Worm (Caenorhabditis elegans): Measurements from ENCODE around the gene dpy-8.

The dpy-8 gene

DNA sequence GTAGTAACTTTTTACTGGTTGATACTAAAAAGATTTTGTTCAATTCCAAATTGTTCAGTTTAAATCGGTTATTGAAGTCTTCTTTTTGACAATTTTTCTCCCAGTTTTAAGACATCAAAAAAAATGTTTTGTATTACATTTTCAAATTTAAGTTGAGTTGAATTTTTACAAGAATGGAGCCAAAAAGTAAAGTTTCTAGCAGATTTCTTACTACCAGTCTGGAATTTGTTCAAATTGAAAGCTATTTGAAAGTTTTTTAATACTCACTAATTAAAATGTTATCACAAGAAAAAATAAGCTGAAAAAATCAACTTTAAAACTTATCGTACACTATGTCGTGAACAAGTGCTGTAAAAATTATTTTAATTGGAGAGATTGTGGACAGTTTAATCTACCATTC, 39.8 kb upstream of the dpy-8 start:
- TF ChIP-seq pat-9 (tag; optimal IDR thresholded peaks at IDR 0.05) (no peak), npax-4 (tag; optimal IDR thresholded peaks at IDR 0.05) (no peak), che-1 (tag; optimal IDR thresholded peaks at IDR 0.05) (no peak), tbx-7 (tag; optimal IDR thresholded peaks at IDR 0.05) (no peak), dve-1 (tag; optimal IDR thresholded peaks at IDR 0.05) (no peak), ahr-1 (tag; optimal IDR thresholded peaks at IDR 0.05) (no peak), fkh-6 (tag; optimal IDR thresholded peaks at IDR 0.05) (no peak), hlh-6 (tag; optimal IDR thresholded peaks at IDR 0.05) (no peak), sdc-2 (tag; optimal IDR thresholded peaks at IDR 0.05) (no peak), C08G9.2 (tag; optimal IDR thresholded peaks at IDR 0.05) (no peak), unc-42 (tag; optimal IDR thresholded peaks at IDR 0.05) (no peak), nhr-11 (tag; optimal IDR thresholded peaks at IDR 0.05) (no peak)

DNA sequence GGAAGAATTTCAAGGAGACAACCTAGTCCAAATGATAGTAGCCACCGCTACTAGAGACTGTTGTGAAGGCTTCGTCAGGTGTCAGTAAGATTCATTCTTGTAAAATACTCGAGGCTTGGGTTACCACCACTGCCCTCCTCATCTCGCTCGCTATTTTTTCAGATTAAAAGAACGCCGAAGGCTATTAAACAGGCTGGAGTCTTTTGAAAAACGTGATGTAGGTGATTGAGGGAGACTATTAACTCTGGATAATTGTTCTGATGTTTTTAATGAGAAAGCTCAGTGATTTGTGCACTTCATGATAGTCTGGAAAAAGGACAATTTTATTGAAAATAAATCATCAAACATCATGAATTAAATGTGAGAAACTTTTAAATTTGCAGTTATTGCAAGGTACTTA, 38.7 kb upstream of the dpy-8 start, which contains the start of gene zig-6:
Gene zig-6, minus strand, starts transcription at position 101 of the 400 bp plus-strand sequence.
- no peak for TF ChIP-seq unc-3 (GFP tag; conservative IDR thresholded peaks at IDR 0.05)
- no peak for TF ChIP-seq unc-3 (tag; optimal IDR thresholded peaks at IDR 0.05)
- TF ChIP-seq ets-4 (tag; optimal IDR thresholded peaks at IDR 0.05) = no peak
- TF ChIP-seq zip-5 (tag; optimal IDR thresholded peaks at IDR 0.05) = no peak
- no peak for TF ChIP-seq ceh-31 (tag; optimal IDR thresholded peaks at IDR 0.05)
- TF ChIP-seq ahr-1 (tag; optimal IDR thresholded peaks at IDR 0.05) = no peak
- no peak for TF ChIP-seq odd-2 (tag; optimal IDR thresholded peaks at IDR 0.05)
- TF ChIP-seq lim-6 (tag; optimal IDR thresholded peaks at IDR 0.05) = no peak
- no peak for TF ChIP-seq C08G9.2 (tag; optimal IDR thresholded peaks at IDR 0.05)
- TF ChIP-seq fkh-6 (tag; optimal IDR thresholded peaks at IDR 0.05) = no peak
- no peak for TF ChIP-seq fkh-10 (GFP tag; optimal IDR thresholded peaks at IDR 0.05)
- TF ChIP-seq hlh-13 (GFP tag; optimal IDR thresholded peaks at IDR 0.05) = no peak
- TF ChIP-seq unc-55 (GFP tag; optimal IDR thresholded peaks at IDR 0.05) = no peak
- TF ChIP-seq T23F11.4 (GFP tag; optimal IDR thresholded peaks at IDR 0.05) = no peak
- no peak for TF ChIP-seq unc-86 (tag; optimal IDR thresholded peaks at IDR 0.05)
- no peak for TF ChIP-seq ttx-3 (tag; optimal IDR thresholded peaks at IDR 0.05)
- no peak for TF ChIP-seq sox-2 (GFP tag; IDR thresholded peaks at IDR 0.05)
- TF ChIP-seq dmd-4 (tag; optimal IDR thresholded peaks at IDR 0.05; ENCODE audit: borderline replicate concordance) = no peak
- no peak for TF ChIP-seq che-1 (tag; optimal IDR thresholded peaks at IDR 0.05)

DNA sequence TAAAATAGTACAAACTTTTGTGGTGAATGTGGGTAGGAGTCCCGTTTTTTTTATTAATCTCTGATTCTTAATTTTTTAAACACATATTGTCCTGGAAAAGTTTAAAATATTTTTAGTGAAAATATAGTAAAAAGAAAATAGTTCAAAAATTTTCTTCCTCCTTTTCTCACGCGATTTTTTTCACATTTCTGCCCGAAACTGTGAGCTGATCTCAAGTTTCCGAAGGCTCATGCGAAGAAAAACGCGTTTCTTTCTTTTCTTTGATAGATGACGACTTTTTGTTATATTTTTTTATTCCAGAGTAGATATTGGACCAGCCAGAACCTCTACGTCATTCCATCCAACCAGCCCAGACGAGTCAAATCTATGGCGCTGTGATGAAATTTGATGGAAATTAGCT, 33.7 kb upstream of the dpy-8 start, which contains the start of gene T03G11.9:
Gene T03G11.9, plus strand, starts transcription at position 301 of the 400 bp plus-strand sequence.
- TF ChIP-seq fax-1 (tag; optimal IDR thresholded peaks at IDR 0.05) (no peak), nhr-11 (tag; optimal IDR thresholded peaks at IDR 0.05) (no peak), hlh-30 (tag; optimal IDR thresholded peaks at IDR 0.05; ENCODE audit: insufficient read depth) (no peak), zip-5 (tag; optimal IDR thresholded peaks at IDR 0.05) (no peak), ztf-16 (tag; optimal IDR thresholded peaks at IDR 0.05) (no peak), unc-86 (tag; optimal IDR thresholded peaks at IDR 0.05) (no peak)

DNA sequence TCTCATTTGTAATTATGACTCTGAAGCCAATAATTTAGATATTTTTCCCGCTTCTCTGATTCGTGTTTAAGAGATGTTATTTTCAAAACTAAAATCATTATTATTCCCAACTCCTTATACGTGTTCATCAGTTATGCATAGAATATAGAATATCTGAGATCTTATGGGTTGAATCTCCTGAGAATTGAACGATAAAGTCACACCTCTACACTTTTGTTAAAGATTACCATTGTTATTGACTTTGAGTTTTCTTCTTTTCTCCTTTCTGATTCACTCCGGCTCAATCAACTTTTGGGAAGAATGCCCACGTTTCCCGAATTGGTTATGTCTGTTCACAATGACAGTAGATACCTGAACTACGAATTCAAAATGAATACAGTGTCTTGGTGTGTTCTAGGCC, 29.6 kb upstream of the dpy-8 start, which contains the start of gene sru-48:
Gene sru-48, plus strand, starts transcription at position 301 of the 400 bp plus-strand sequence.
- no peak for TF ChIP-seq ceh-9 (tag; optimal IDR thresholded peaks at IDR 0.05)
- no peak for TF ChIP-seq ceh-19 (GFP tag; optimal IDR thresholded peaks at IDR 0.05)
- TF ChIP-seq ceh-6 (GFP tag; optimal IDR thresholded peaks at IDR 0.05) = no peak
- TF ChIP-seq hlh-8 (tag; optimal IDR thresholded peaks at IDR 0.05) = no peak
- no peak for TF ChIP-seq unc-86 (tag; optimal IDR thresholded peaks at IDR 0.05)
- no peak for TF ChIP-seq hlh-30 (tag; optimal IDR thresholded peaks at IDR 0.05; ENCODE audit: insufficient read depth)
- no peak for TF ChIP-seq nhr-232 (tag; optimal IDR thresholded peaks at IDR 0.05)
- TF ChIP-seq fkh-10 (GFP tag; optimal IDR thresholded peaks at IDR 0.05) = no peak
- TF ChIP-seq ama-1 (optimal IDR thresholded peaks at IDR 0.05) = no peak
- no peak for TF ChIP-seq pha-2 (tag; optimal IDR thresholded peaks at IDR 0.05)
